Worm (Caenorhabditis elegans) whole organism, L4 larva: ENCODE measurements around the gene C29E4.11.

Experiments used
- D1046.2 ChIP-seq: fragments of 200-800 bp; sonication (Bioruptor generic); IDR thresholded peaks from 2 replicates; pipeline ENCODE4 v1.3.6; 2022; ENCODE audit warnings: missing genetic modification characterization, missing compliant biosample characterization
- F10B5.3 ChIP-seq: sonication (generic microtip); optimal IDR thresholded peaks from 2 replicates; lab custom pipeline; 2016; ENCODE audit warnings: mild to moderate bottlenecking, missing genetic modification characterization, missing compliant biosample characterization
- F49E8.2 ChIP-seq: sonication (generic microtip); optimal IDR thresholded peaks from 2 replicates; lab custom pipeline; 2016; ENCODE audit warnings: missing compliant biosample characterization, mild to moderate bottlenecking, missing genetic modification characterization, borderline replicate concordance
- R02D3.7 ChIP-seq: fragments of 150-350 bp; sonication (generic microtip); optimal IDR thresholded peaks from 3 replicates; lab custom pipeline; 2014; ENCODE audit warnings: missing biosample characterization, missing genetic modification characterization
- Y5F2A.4 ChIP-seq: fragments of 200-800 bp; sonication (Bioruptor generic); optimal IDR thresholded peaks from 2 replicates; lab custom pipeline; 2018; ENCODE audit warnings: mild to moderate bottlenecking, missing genetic modification characterization, missing compliant biosample characterization
- Y75B8A.6 ChIP-seq: fragments of 200-800 bp; sonication (Bioruptor generic); IDR thresholded peaks from 2 replicates; pipeline ENCODE4 v1.3.6; 2022; ENCODE audit warnings: missing genetic modification reagents, missing genetic modification characterization, missing compliant biosample characterization
- arid-1 ChIP-seq: fragments of 200-800 bp; sonication (Bioruptor generic); conservative IDR thresholded peaks from 2 replicates; pipeline ENCODE4 v1.3.6; 2022; ENCODE audit warnings: missing genetic modification reagents, missing genetic modification characterization, missing compliant biosample characterization
- attf-4 ChIP-seq: sonication (generic microtip); optimal IDR thresholded peaks from 3 replicates; lab custom pipeline; 2017; ENCODE audit warnings: missing biosample characterization, missing genetic modification characterization
- ceh-20 ChIP-seq: fragments of 200-800 bp; sonication (Bioruptor generic); IDR thresholded peaks from 2 replicates; pipeline ENCODE4 v1.3.6; 2022; ENCODE audit warnings: missing genetic modification reagents, missing genetic modification characterization, missing compliant biosample characterization
- ceh-32 ChIP-seq: sonication (generic microtip); optimal IDR thresholded peaks from 2 replicates; lab custom pipeline; 2016; ENCODE audit warnings: mild to moderate bottlenecking, missing genetic modification characterization, missing compliant biosample characterization; ENCODE audit not compliant: poor library complexity
- ceh-82 ChIP-seq: sonication (generic microtip); optimal IDR thresholded peaks from 2 replicates; lab custom pipeline; 2017; ENCODE audit warnings: missing biosample characterization, missing genetic modification characterization
- ces-1 ChIP-seq: fragments of 150-350 bp; sonication (generic microtip); optimal IDR thresholded peaks from 4 replicates; lab custom pipeline; 2014; ENCODE audit warnings: missing biosample characterization, missing genetic modification reagents, missing genetic modification characterization
- daf-16 ChIP-seq, 3 experiments: sonication (generic microtip); optimal IDR thresholded peaks; 2 replicates each; lab custom pipeline; 2016 to 2017; ENCODE audit warnings: missing genetic modification characterization in 3 of 3, missing genetic modification reagents in 3 of 3, mild to moderate bottlenecking in 2 of 3, missing compliant biosample characterization in 2 of 3, missing biosample characterization in 1 of 3, moderate library complexity in 1 of 3
- daf-19 ChIP-seq: fragments of 200-800 bp; sonication (Bioruptor generic); conservative IDR thresholded peaks from 2 replicates; pipeline ENCODE4 v1.3.6; 2022; ENCODE audit warnings: missing genetic modification characterization, missing compliant biosample characterization
- daf-8 ChIP-seq: fragments of 200-800 bp; sonication (Bioruptor generic); IDR thresholded peaks from 2 replicates; pipeline ENCODE4 v1.3.6; 2022; ENCODE audit warnings: missing genetic modification characterization, missing compliant biosample characterization
- dpl-1 ChIP-seq: fragments of 150-350 bp; optimal IDR thresholded peaks from 2 replicates; lab custom pipeline; 2014; ENCODE audit warnings: missing biosample characterization, missing genetic modification reagents, missing genetic modification characterization
- dve-1 ChIP-seq: sonication (generic microtip); optimal IDR thresholded peaks from 2 replicates; lab custom pipeline; 2017; ENCODE audit warnings: antibody characterized with exemption, mild to moderate bottlenecking, missing genetic modification characterization, missing compliant biosample characterization; ENCODE audit not compliant: insufficient read depth
- egl-43 ChIP-seq: fragments of 200-800 bp; sonication (Bioruptor generic); IDR thresholded peaks from 2 replicates; pipeline ENCODE4 v1.3.6; 2022; ENCODE audit warnings: missing genetic modification reagents, missing genetic modification characterization, missing compliant biosample characterization
- fos-1 ChIP-seq: fragments of 150-350 bp; optimal IDR thresholded peaks from 2 replicates; lab custom pipeline; 2014; ENCODE audit warnings: missing biosample characterization, missing genetic modification characterization
- gei-8 ChIP-seq: fragments of 200-800 bp; sonication (Bioruptor generic); optimal IDR thresholded peaks from 2 replicates; lab custom pipeline; 2018; ENCODE audit warnings: mild to moderate bottlenecking, missing genetic modification characterization, missing compliant biosample characterization
- hif-1 ChIP-seq, 2 experiments: sonication (generic microtip); optimal IDR thresholded peaks; 2 replicates each; lab custom pipeline; 2016 to 2017; ENCODE audit warnings: missing compliant biosample characterization in 2 of 2, missing genetic modification characterization in 2 of 2, missing genetic modification reagents in 2 of 2, missing genotype in 2 of 2, mild to moderate bottlenecking in 1 of 2
- hlh-11 ChIP-seq: fragments of 200-800 bp; sonication (Bioruptor generic); optimal IDR thresholded peaks from 2 replicates; lab custom pipeline; 2018; ENCODE audit warnings: mild to moderate bottlenecking, missing genetic modification characterization, missing compliant biosample characterization
- hlh-30 ChIP-seq: sonication (generic microtip); optimal IDR thresholded peaks from 2 replicates; lab custom pipeline; 2017; ENCODE audit warnings: antibody characterized with exemption, mild to moderate bottlenecking, missing genetic modification characterization, missing compliant biosample characterization; ENCODE audit not compliant: insufficient read depth
- hmg-1.1 ChIP-seq: fragments of 200-800 bp; sonication (Bioruptor generic); IDR thresholded peaks from 2 replicates; pipeline ENCODE4 v1.3.6; 2022; ENCODE audit warnings: missing genetic modification reagents, missing genetic modification characterization, missing compliant biosample characterization
- jun-1 ChIP-seq: fragments of 150-350 bp; optimal IDR thresholded peaks from 2 replicates; lab custom pipeline; 2014; ENCODE audit warnings: missing biosample characterization, missing genetic modification reagents, missing genetic modification characterization
- lin-13 ChIP-seq: fragments of 150-350 bp; optimal IDR thresholded peaks from 2 replicates; lab custom pipeline; 2014; ENCODE audit warnings: missing biosample characterization, missing genetic modification reagents, missing genetic modification characterization
- lin-15B ChIP-seq: fragments of 150-350 bp; sonication (generic microtip); optimal IDR thresholded peaks from 3 replicates; lab custom pipeline; 2014; ENCODE audit warnings: missing biosample characterization, missing genetic modification characterization
- lin-38 ChIP-seq: fragments of 200-800 bp; sonication (Bioruptor generic); IDR thresholded peaks from 2 replicates; pipeline ENCODE4 v1.3.6; 2022; ENCODE audit warnings: missing genetic modification reagents, missing genetic modification characterization, missing compliant biosample characterization
- mdl-1 ChIP-seq, 2 experiments: fragments of 150-350 bp in 1 of 2; sonication (generic microtip) in 1 of 2; optimal IDR thresholded peaks; 2 replicates each; lab custom pipeline; 2014 to 2017; ENCODE audit warnings: missing biosample characterization in 2 of 2, missing genetic modification characterization in 2 of 2
- mep-1 ChIP-seq: fragments of 150-350 bp; sonication (generic microtip); optimal IDR thresholded peaks from 3 replicates; lab custom pipeline; 2014; ENCODE audit warnings: missing biosample characterization, missing genetic modification characterization
- mes-2 ChIP-seq: sonication (generic microtip); optimal IDR thresholded peaks from 2 replicates; lab custom pipeline; 2016; ENCODE audit warnings: missing genotype, mild to moderate bottlenecking, missing genetic modification characterization, missing compliant biosample characterization; ENCODE audit not compliant: poor library complexity, severe bottlenecking
- mxl-2 ChIP-seq: fragments of 200-800 bp; sonication (Bioruptor generic); conservative IDR thresholded peaks from 2 replicates; pipeline ENCODE4 v1.3.6; 2022; ENCODE audit warnings: missing genetic modification reagents, missing genetic modification characterization, missing compliant biosample characterization
- nhr-10 ChIP-seq: fragments of 150-350 bp; optimal IDR thresholded peaks from 2 replicates; lab custom pipeline; 2014; ENCODE audit warnings: missing biosample characterization, missing genetic modification characterization
- nhr-102 ChIP-seq: sonication (generic microtip); optimal IDR thresholded peaks from 2 replicates; lab custom pipeline; 2016; ENCODE audit warnings: mild to moderate bottlenecking, missing genetic modification characterization, moderate library complexity, missing compliant biosample characterization
- nhr-11 ChIP-seq: fragments of 150-350 bp; optimal IDR thresholded peaks from 2 replicates; lab custom pipeline; 2014; ENCODE audit warnings: missing biosample characterization, missing genetic modification characterization
- nhr-6 ChIP-seq: fragments of 150-350 bp; optimal IDR thresholded peaks from 2 replicates; lab custom pipeline; 2014; ENCODE audit warnings: missing biosample characterization, missing genetic modification characterization
- pqm-1 ChIP-seq: sonication (generic microtip); optimal IDR thresholded peaks from 2 replicates; lab custom pipeline; 2017; ENCODE audit warnings: missing biosample characterization, missing genetic modification characterization
- rbr-2 ChIP-seq: sonication (generic microtip); optimal IDR thresholded peaks from 2 replicates; lab custom pipeline; 2016; ENCODE audit warnings: missing genotype, missing genetic modification characterization, missing compliant biosample characterization
- saeg-2 ChIP-seq: fragments of 200-800 bp; sonication (Bioruptor generic); IDR thresholded peaks from 2 replicates; pipeline ENCODE4 v1.3.6; 2022; ENCODE audit warnings: missing genetic modification reagents, missing genetic modification characterization, missing compliant biosample characterization
- sdz-12 ChIP-seq: fragments of 200-800 bp; sonication (Bioruptor generic); optimal IDR thresholded peaks from 2 replicates; lab custom pipeline; 2018; ENCODE audit warnings: mild to moderate bottlenecking, missing genetic modification characterization, missing compliant biosample characterization
- set-16 ChIP-seq: fragments of 200-800 bp; sonication (Bioruptor generic); IDR thresholded peaks from 2 replicates; pipeline ENCODE4 v1.3.6; 2022; ENCODE audit warnings: missing genetic modification reagents, missing genetic modification characterization, missing compliant biosample characterization
- skn-1 ChIP-seq: fragments of 150-350 bp; optimal IDR thresholded peaks from 2 replicates; lab custom pipeline; 2014; ENCODE audit warnings: missing biosample characterization, missing genetic modification characterization
- snpc-1.2 ChIP-seq: fragments of 200-800 bp; sonication (Bioruptor generic); IDR thresholded peaks from 2 replicates; pipeline ENCODE4 v1.3.6; 2022; ENCODE audit warnings: missing genetic modification reagents, missing genetic modification characterization, missing compliant biosample characterization
- spr-1 ChIP-seq: sonication (generic microtip); optimal IDR thresholded peaks from 2 replicates; lab custom pipeline; 2016; ENCODE audit warnings: mild to moderate bottlenecking, missing genetic modification characterization, missing compliant biosample characterization
- unc-130 ChIP-seq: sonication (generic microtip); optimal IDR thresholded peaks from 2 replicates; lab custom pipeline; 2016; ENCODE audit warnings: missing genetic modification reagents, missing genetic modification characterization, missing compliant biosample characterization
- unc-39 ChIP-seq: sonication (generic microtip); optimal IDR thresholded peaks from 2 replicates; lab custom pipeline; 2017; ENCODE audit warnings: missing biosample characterization, missing genetic modification characterization
- zfp-2 ChIP-seq: sonication (generic microtip); optimal IDR thresholded peaks from 2 replicates; lab custom pipeline; 2016; ENCODE audit warnings: mild to moderate bottlenecking, missing genetic modification characterization, missing compliant biosample characterization
- zfp-3 ChIP-seq: fragments of 200-800 bp; sonication (Bioruptor generic); conservative IDR thresholded peaks from 2 replicates; pipeline ENCODE4 v1.3.6; 2022; ENCODE audit warnings: missing genetic modification reagents, missing genetic modification characterization, missing compliant biosample characterization
- zip-11 ChIP-seq: fragments of 200-800 bp; sonication (Bioruptor generic); IDR thresholded peaks from 2 replicates; pipeline ENCODE4 v1.3.6; 2022; ENCODE audit warnings: missing genetic modification characterization, missing compliant biosample characterization
- ztf-7 ChIP-seq: fragments of 150-350 bp; optimal IDR thresholded peaks from 2 replicates; lab custom pipeline; 2014; ENCODE audit warnings: missing biosample characterization, missing genetic modification characterization

The C29E4.11 gene

DNA sequence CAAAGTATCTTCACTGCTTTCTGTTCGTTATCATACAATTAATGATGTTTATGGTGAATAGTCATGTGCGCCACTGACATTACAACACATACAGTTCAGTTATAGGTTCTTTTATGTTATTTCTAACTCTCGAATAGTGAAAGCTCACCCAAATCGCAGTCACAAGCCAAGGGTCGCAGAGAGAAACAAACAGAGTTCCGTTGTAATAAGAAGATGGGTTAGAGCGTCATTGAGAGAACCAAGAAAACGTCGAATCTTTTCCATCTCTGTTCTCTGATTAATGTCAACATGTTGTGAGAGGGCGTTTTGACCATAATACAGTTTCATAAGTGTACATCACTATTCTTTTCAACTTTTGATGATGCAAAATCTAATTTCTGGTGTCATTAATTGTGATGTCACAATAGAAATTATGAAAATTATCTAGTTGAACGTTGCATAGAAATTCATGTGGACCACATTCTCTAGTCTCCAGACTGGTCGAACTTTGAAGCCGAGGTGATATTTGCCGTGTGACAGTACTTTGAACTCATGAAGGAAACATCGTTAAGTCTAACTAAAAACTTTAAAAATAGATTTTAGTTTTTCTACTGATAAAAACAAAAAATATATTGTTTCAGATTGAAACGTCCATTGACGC is 16.2 kb upstream of the C29E4.11 start:
- no peak for TF ChIP-seq nhr-10
- no peak for TF ChIP-seq unc-130
- no peak for TF ChIP-seq ceh-82 (tag; lab: Kevin White, UChicago)
- TF ChIP-seq nhr-6 (tag; lab: Kevin White, UChicago) = peak; percentile 16
- no peak for TF ChIP-seq sdz-12 (GFP tag; lab: Kevin White, UChicago)
- TF ChIP-seq hlh-11 (tag; lab: Kevin White, UChicago) = peak; percentile 42
- 0 out of 2 replicates have a peak, but pooled peaks have one; percentile 11 for TF ChIP-seq lin-38
- no peak for TF ChIP-seq Y5F2A.4 (GFP tag; lab: Kevin White, UChicago)
- TF ChIP-seq Y75B8A.6 = no peak
- no peak for TF ChIP-seq ztf-7
- peak; percentile 68 for TF ChIP-seq hlh-30 (tag; lab: Kevin White, UChicago)
- no peak for TF ChIP-seq set-16 (GFP tag; lab: Robert Waterston, UW)
- no peak for TF ChIP-seq D1046.2 (GFP tag; lab: Robert Waterston, UW)
- TF ChIP-seq nhr-11 (tag; lab: Kevin White, UChicago) = peak; percentile 45
- TF ChIP-seq dpl-1 (GFP tag; lab: Kevin White, UChicago) = no peak
- no peak for TF ChIP-seq unc-39
- TF ChIP-seq ceh-20 (GFP tag; lab: Robert Waterston, UW) = no peak
- TF ChIP-seq mdl-1 (tag; optimal IDR thresholded peaks at IDR 0.05; lab: Kevin White, UChicago) = peak in 1 of 2 experiments; percentile 26
- TF ChIP-seq arid-1 (GFP tag; lab: Robert Waterston, UW) = 0 out of 2 replicates have a peak, but pooled peaks have one; percentile 10
- no peak for TF ChIP-seq lin-15B (tag; lab: Kevin White, UChicago)
- no peak for TF ChIP-seq ces-1 (GFP tag; lab: Kevin White, UChicago)
- no peak for TF ChIP-seq F49E8.2 (tag; lab: Kevin White, UChicago)
- TF ChIP-seq F10B5.3 (tag; lab: Kevin White, UChicago) = no peak
- TF ChIP-seq lin-13 (GFP tag; lab: Kevin White, UChicago) = peak; percentile 12
- TF ChIP-seq dve-1 (tag; lab: Kevin White, UChicago) = peak; percentile 71
- no peak for TF ChIP-seq fos-1 (tag; lab: Kevin White, UChicago)
- no peak for TF ChIP-seq saeg-2 (GFP tag; lab: Robert Waterston, UW)
- TF ChIP-seq jun-1 = no peak
- peak; percentile 65 for TF ChIP-seq mep-1
- no peak for TF ChIP-seq mes-2 (tag; lab: Kevin White, UChicago)
- TF ChIP-seq hmg-1.1 (GFP tag; lab: Robert Waterston, UW) = no peak
- no peak for TF ChIP-seq spr-1 (tag; lab: Kevin White, UChicago)
- no peak for TF ChIP-seq attf-4
- TF ChIP-seq daf-8 (GFP tag; lab: Robert Waterston, UW) = no peak
- no peak for TF ChIP-seq zip-11
- no peak for TF ChIP-seq snpc-1.2 (GFP tag; lab: Robert Waterston, UW)
- TF ChIP-seq daf-16 (GFP tag; optimal IDR thresholded peaks at IDR 0.05; lab: Kevin White, UChicago) = no peak
- peak; percentile 53 for TF ChIP-seq daf-16 (tag; optimal IDR thresholded peaks at IDR 0.05; lab: Kevin White, UChicago)
- TF ChIP-seq hif-1 (tag; optimal IDR thresholded peaks at IDR 0.05; lab: Kevin White, UChicago) = no peak
- no peak for TF ChIP-seq skn-1 (tag; lab: Kevin White, UChicago)
- no peak for TF ChIP-seq mxl-2 (GFP tag; lab: Robert Waterston, UW)
- peak; percentile 6 for TF ChIP-seq pqm-1 (tag; lab: Kevin White, UChicago)
- TF ChIP-seq nhr-102 (tag; lab: Kevin White, UChicago) = no peak
- TF ChIP-seq zfp-3 (GFP tag; lab: Robert Waterston, UW) = no peak
- TF ChIP-seq ceh-32 (tag; lab: Kevin White, UChicago) = no peak
- no peak for TF ChIP-seq gei-8 (GFP tag; lab: Kevin White, UChicago)
- no peak for TF ChIP-seq zfp-2 (tag; lab: Kevin White, UChicago)
- no peak for TF ChIP-seq R02D3.7 (tag; lab: Kevin White, UChicago)
- TF ChIP-seq rbr-2 (tag; lab: Kevin White, UChicago) = no peak
- TF ChIP-seq egl-43 (GFP tag; lab: Robert Waterston, UW) = no peak
- no peak for TF ChIP-seq daf-19 (GFP tag; lab: Robert Waterston, UW)
